Fruit fly (Drosophila melanogaster): ENCODE data around the gene ncm.

ncm gene

DNA sequence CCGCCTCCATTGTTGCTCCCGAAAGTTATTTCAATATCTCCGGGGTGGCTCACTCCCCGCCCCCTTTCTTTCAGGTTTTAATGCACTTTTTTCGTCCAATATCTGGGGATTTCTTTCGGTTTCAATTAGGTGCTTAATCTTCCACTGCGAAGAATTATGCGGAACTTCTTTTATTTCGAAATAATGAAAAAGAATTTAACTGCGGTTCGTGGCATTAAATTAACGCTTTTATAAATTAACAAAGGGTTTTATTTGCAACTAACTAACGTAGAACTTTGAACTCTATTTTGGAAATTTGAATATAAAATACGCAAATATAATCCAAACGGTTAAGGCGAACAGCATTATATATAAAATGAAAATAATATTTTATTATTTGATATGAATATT is 17.4 kb upstream of the ncm start:
- TF ChIP-seq lbe (GFP tag; optimal IDR thresholded peaks at IDR 0.05) (peak; percentile 5), Nf-YC (tag; optimal IDR thresholded peaks at IDR 0.05) (no peak)

- TF ChIP-seq MTF-1 (GFP tag; optimal IDR thresholded peaks at IDR 0.05; ENCODE audit: borderline replicate concordance) (no peak), Dfd (GFP tag; optimal IDR thresholded peaks at IDR 0.05) (no peak), lbe (GFP tag; optimal IDR thresholded peaks at IDR 0.05) (peak; percentile 55), CG3163 (GFP tag; optimal IDR thresholded peaks at IDR 0.05) (peak; percentile 62), Oli (tag; optimal IDR thresholded peaks at IDR 0.05) (no peak), Ets65A (GFP tag) (peak; percentile 42), CG16813 (GFP tag; IDR thresholded peaks at IDR 0.05; ENCODE audit: partially characterized antibody) (peak; percentile 25; the same call in 2 of the 3 replicates), Drgx (GFP tag; IDR thresholded peaks at IDR 0.05) (peak; percentile 56; the same call in 1 of the 2 replicates), Trl (optimal IDR thresholded peaks at IDR 0.05) (peak; percentile 17 to 32), Trl (GFP tag; optimal IDR thresholded peaks at IDR 0.05) (no peak), CG2199 (GFP tag; IDR thresholded peaks at IDR 0.05) (0 out of 3 replicates have a peak, but pooled peaks have one; percentile 22), rib (GFP tag; IDR thresholded peaks at IDR 0.05) (no peak), jumu (GFP tag; optimal IDR thresholded peaks at IDR 0.05) (no peak)
Measured at dm6 chr2L:18465402-18466201, 16.8 kb upstream of the ncm start.

- peak; percentile 76 for TF ChIP-seq Ets65A (GFP tag)
- no peak for TF ChIP-seq CG4820 (GFP tag; optimal IDR thresholded peaks at IDR 0.05)
- 0 out of 3 replicates have a peak, but pooled peaks have one; percentile 10 for TF ChIP-seq ase (GFP tag; IDR thresholded peaks at IDR 0.05)
Measured at dm6 chr2L:18464116-18464530, 15.4 kb upstream of the ncm start.

DNA sequence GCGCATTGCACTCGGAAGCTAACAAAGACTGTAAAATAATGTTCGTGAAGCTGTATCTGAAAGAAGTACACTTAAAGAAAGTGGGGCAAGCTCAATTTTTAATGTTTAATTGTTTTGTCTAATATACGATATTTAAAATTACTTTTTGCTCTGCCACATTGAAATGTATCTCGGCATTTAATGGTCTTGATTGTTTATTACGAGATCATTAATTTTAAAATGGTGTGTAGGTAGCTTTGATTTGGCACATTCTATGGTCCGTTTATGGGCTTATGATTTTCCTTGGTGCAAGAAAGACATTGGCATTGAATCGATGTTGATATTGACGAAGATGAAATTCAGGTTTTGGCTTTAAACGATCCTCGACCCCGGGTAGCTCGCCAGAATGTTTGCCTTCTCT is 14.9 kb upstream of the ncm start:
- TF ChIP-seq Dfd (GFP tag; optimal IDR thresholded peaks at IDR 0.05) (no peak), bsh (GFP tag; optimal IDR thresholded peaks at IDR 0.05) (peak in 1 of 2 experiments; percentile 52), sug (tag; optimal IDR thresholded peaks at IDR 0.05) (no peak), pnt (GFP tag; optimal IDR thresholded peaks at IDR 0.05) (no peak), org-1 (GFP tag; optimal IDR thresholded peaks at IDR 0.05) (no peak), lbe (GFP tag; optimal IDR thresholded peaks at IDR 0.05) (peak; percentile 77), Bdp1 (GFP tag; optimal IDR thresholded peaks at IDR 0.05) (no peak), CG11695 (GFP tag; IDR thresholded peaks at IDR 0.05) (no peak), sens (GFP tag) (peak; percentile 20), mam (GFP tag; optimal IDR thresholded peaks at IDR 0.05) (no peak), nau (GFP tag; optimal IDR thresholded peaks at IDR 0.05) (no peak), ems (GFP tag; optimal IDR thresholded peaks at IDR 0.05) (no peak), Drgx (GFP tag; IDR thresholded peaks at IDR 0.05) (peak; percentile 21; the same call in 1 of the 2 replicates)

DNA sequence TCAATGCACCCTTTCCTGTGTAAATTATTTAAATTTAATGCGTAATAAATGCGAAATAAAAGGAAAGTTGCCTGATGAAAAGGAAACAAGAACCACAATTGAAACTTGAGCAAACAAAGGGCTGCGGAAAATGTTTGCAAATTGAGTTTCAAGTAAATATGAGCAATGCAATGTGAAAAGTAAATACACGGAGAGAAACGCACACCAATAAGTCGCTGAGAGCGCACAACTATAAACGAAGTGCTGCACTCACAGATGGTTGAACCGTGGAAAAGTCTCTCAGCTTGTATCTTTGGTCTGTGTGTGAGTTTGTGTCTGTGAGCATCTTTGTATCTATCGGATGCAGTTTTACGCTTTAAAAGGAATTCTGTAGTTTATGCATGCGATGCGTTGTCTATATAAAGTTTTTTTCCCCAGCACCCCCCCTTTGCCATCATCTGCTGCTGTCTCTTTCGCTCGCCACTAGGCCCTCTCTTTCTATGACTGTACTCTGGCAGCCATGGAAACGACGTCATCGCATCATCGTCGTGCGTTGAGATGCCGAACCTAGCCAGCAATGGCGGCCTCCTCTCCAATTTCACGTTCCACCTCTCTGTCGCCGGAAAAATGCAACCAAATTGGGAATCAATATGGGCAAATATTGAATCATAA is 11.1 kb upstream of the ncm start:
- TF ChIP-seq nom (GFP tag; optimal IDR thresholded peaks at IDR 0.05): peak; percentile 61
- no peak for TF ChIP-seq CG30403 (GFP tag; optimal IDR thresholded peaks at IDR 0.05)
- TF ChIP-seq sens (GFP tag): peak; percentile 51
- peak; percentile 17 for TF ChIP-seq CG1832 (GFP tag; optimal IDR thresholded peaks at IDR 0.05)
- TF ChIP-seq Deaf1 (tag; optimal IDR thresholded peaks at IDR 0.05): peak; percentile 67
- TF ChIP-seq Hmx (GFP tag; optimal IDR thresholded peaks at IDR 0.05): no peak
- no peak for TF ChIP-seq CG8924 (tag; optimal IDR thresholded peaks at IDR 0.05)
- TF ChIP-seq nau (GFP tag; optimal IDR thresholded peaks at IDR 0.05): no peak
- TF ChIP-seq cg (GFP tag; optimal IDR thresholded peaks at IDR 0.05): peak; percentile 48
- TF ChIP-seq CG12236 (GFP tag; optimal IDR thresholded peaks at IDR 0.05): no peak
- TF ChIP-seq Drgx (GFP tag; IDR thresholded peaks at IDR 0.05): peak; percentile 76
- peak; percentile 76; the same call in 1 of the 3 replicates for TF ChIP-seq CG2199 (GFP tag; IDR thresholded peaks at IDR 0.05)
- TF ChIP-seq ken (GFP tag; IDR thresholded peaks at IDR 0.05): 0 out of 3 replicates have a peak, but pooled peaks have one; percentile 8
- TF ChIP-seq crol (GFP tag; IDR thresholded peaks at IDR 0.05): peak; percentile 67
- TF ChIP-seq E2f2 (GFP tag; IDR thresholded peaks at IDR 0.05): no peak
- peak; percentile 46 for TF ChIP-seq Med (GFP tag)

Measured in whole organism, embryonic.